Fruit fly (Drosophila melanogaster) Kc167 (cell line): ENCODE results near the gene Art1.

Source experiments
- Myc ChIP-seq: fragments of >200 bp; optimal IDR thresholded peaks from 2 replicates; lab custom pipeline; 2017; ENCODE audit warnings: missing external identifiers
- Sin3A ChIP-seq: fragments of >200 bp; optimal IDR thresholded peaks from 2 replicates; lab custom pipeline; 2018; ENCODE audit warnings: missing external identifiers
- h ChIP-seq: fragments of >200 bp; optimal IDR thresholded peaks from 3 replicates; lab custom pipeline; 2018; ENCODE audit warnings: missing external identifiers
- insv ChIP-seq: fragments of >200 bp; optimal IDR thresholded peaks from 3 replicates; lab custom pipeline; 2018; ENCODE audit warnings: missing external identifiers
- psq ChIP-seq: fragments of >200 bp; optimal IDR thresholded peaks from 2 replicates; lab custom pipeline; 2017; ENCODE audit warnings: missing external identifiers
- ttk ChIP-seq: sonication (Bioruptor generic); optimal IDR thresholded peaks from 2 replicates; lab custom pipeline; 2017; ENCODE audit warnings: missing external identifiers

DNA sequence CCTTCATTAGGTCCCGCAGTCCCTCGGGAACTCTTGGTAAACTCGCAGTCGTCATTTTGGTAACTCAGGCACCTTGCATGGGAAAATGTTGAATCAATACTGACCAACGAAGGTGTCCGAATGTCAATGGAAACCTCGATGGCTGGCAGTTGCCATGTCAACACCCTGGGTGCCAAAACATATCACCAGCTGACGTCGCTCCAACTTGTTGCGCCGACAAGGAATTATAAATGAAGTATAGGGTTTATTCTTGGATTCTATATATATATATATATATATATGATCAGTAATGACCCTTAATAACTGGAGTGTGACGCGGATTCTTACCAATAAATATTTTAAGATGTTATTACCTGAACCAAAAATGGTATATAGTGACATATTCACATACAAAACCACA is 15.8 kb upstream of the Art1 start, which contains the start of gene CG14692:
- TF ChIP-seq ttk (lab: Kevin White, UChicago) (no peak), Myc (no peak), psq (lab: Kevin White, UChicago) (no peak), h (lab: Kevin White, UChicago) (no peak), insv (lab: Kevin White, UChicago) (no peak), Sin3A (lab: Kevin White, UChicago) (no peak)
